Fruit fly (Drosophila melanogaster) whole organism, embryonic: ENCODE data around the gene Mst36Fb.
A peak's percentile ranks its signal among the peaks of the same experiment; 100 is the strongest.

Experiments
- Adf1 ChIP-seq: fragments of 200-800 bp; sonication (Bioruptor generic); IDR thresholded peaks from 2 replicates; pipeline ENCODE4 v1.3.6; 2022; ENCODE audit warnings: missing biosample characterization, missing genetic modification characterization
- CG10543 ChIP-seq: fragments of 200-800 bp; sonication (Bioruptor generic); optimal IDR thresholded peaks from 3 replicates; lab custom pipeline; 2017; ENCODE audit warnings: missing biosample characterization, mild to moderate bottlenecking, missing genetic modification characterization, moderate library complexity
- CG10959 ChIP-seq: fragments of 200-800 bp; sonication (Bioruptor generic); IDR thresholded peaks from 2 replicates; pipeline ENCODE4 v1.3.6; 2022; ENCODE audit warnings: missing biosample characterization, missing genetic modification characterization
- CG1233 ChIP-seq: fragments of 200-800 bp; sonication (Bioruptor generic); optimal IDR thresholded peaks from 4 replicates; lab custom pipeline; 2018; ENCODE audit warnings: missing biosample characterization, mild to moderate bottlenecking, missing genetic modification characterization
- CG12942 ChIP-seq: fragments of 200-800 bp; sonication (Bioruptor generic); optimal IDR thresholded peaks from 3 replicates; lab custom pipeline; 2016; ENCODE audit warnings: missing biosample characterization, missing genetic modification characterization
- CG13296 ChIP-seq: fragments of 200-800 bp; sonication (Bioruptor generic); optimal IDR thresholded peaks from 3 replicates; lab custom pipeline; 2018; ENCODE audit warnings: missing biosample characterization, mild to moderate bottlenecking, missing genetic modification characterization
- CG13424 ChIP-seq: fragments of 200-800 bp; sonication (Bioruptor generic); optimal IDR thresholded peaks from 2 replicates; lab custom pipeline; 2019; ENCODE audit warnings: missing biosample characterization, mild to moderate bottlenecking, missing genetic modification characterization, moderate library complexity
- CG1529 ChIP-seq: fragments of 200-800 bp; sonication (Bioruptor generic); optimal IDR thresholded peaks from 3 replicates; lab custom pipeline; 2018; ENCODE audit warnings: missing biosample characterization, missing genetic modification characterization
- CG1602 ChIP-seq: fragments of 200-800 bp; sonication (Bioruptor generic); optimal IDR thresholded peaks from 3 replicates; lab custom pipeline; 2016; ENCODE audit warnings: missing biosample characterization, missing genetic modification characterization
- CG17385 ChIP-seq: fragments of 200-800 bp; sonication (Bioruptor generic); optimal IDR thresholded peaks from 3 replicates; lab custom pipeline; 2018; ENCODE audit warnings: missing biosample characterization, mild to moderate bottlenecking, missing genetic modification characterization
- CG17912 ChIP-seq: fragments of 200-800 bp; sonication (Bioruptor generic); optimal IDR thresholded peaks from 2 replicates; lab custom pipeline; 2018; ENCODE audit warnings: missing biosample characterization, mild to moderate bottlenecking, missing genetic modification characterization
- CG18262 ChIP-seq: fragments of 200-800 bp; optimal IDR thresholded peaks from 3 replicates; lab custom pipeline; 2019; ENCODE audit warnings: missing biosample characterization, mild to moderate bottlenecking, missing genetic modification characterization, moderate library complexity
- CG18599 ChIP-seq: fragments of 200-800 bp; sonication (Bioruptor generic); optimal IDR thresholded peaks from 3 replicates; lab custom pipeline; 2017; ENCODE audit warnings: missing biosample characterization, missing genetic modification characterization, mild to moderate bottlenecking, moderate library complexity, missing genetic modification reagents
- CG18764 ChIP-seq: fragments of 200-800 bp; sonication (Bioruptor generic); optimal IDR thresholded peaks from 3 replicates; lab custom pipeline; 2016; ENCODE audit warnings: missing biosample characterization, missing genetic modification characterization
- CG2875 ChIP-seq: fragments of 200-800 bp; sonication (Bioruptor generic); optimal IDR thresholded peaks from 2 replicates; lab custom pipeline; 2017; ENCODE audit warnings: missing biosample characterization, mild to moderate bottlenecking, missing genetic modification characterization, missing genetic modification reagents
- CG34422 ChIP-seq: fragments of 200-800 bp; sonication (Bioruptor generic); IDR thresholded peaks from 3 replicates; pipeline ENCODE4 v1.3.6; 2022; ENCODE audit warnings: missing biosample characterization, missing genetic modification characterization
- CG3995 ChIP-seq: fragments of 200-800 bp; sonication (Bioruptor generic); optimal IDR thresholded peaks from 3 replicates; lab custom pipeline; 2016; ENCODE audit warnings: missing biosample characterization, missing genetic modification characterization
- CG4820 ChIP-seq: fragments of 200-800 bp; sonication (Bioruptor generic); optimal IDR thresholded peaks from 3 replicates; lab custom pipeline; 2016; ENCODE audit warnings: missing biosample characterization, missing genetic modification characterization
- CG6254 ChIP-seq: fragments of 200-800 bp; sonication (Bioruptor generic); optimal IDR thresholded peaks from 3 replicates; lab custom pipeline; 2017; ENCODE audit warnings: mild to moderate bottlenecking, missing biosample characterization, missing genetic modification reagents, missing genetic modification characterization
- CG8359 ChIP-seq: fragments of 200-800 bp; sonication (Bioruptor generic); optimal IDR thresholded peaks from 2 replicates; lab custom pipeline; 2017; ENCODE audit warnings: missing biosample characterization, mild to moderate bottlenecking, missing genetic modification characterization, borderline replicate concordance
- CG8388 ChIP-seq: fragments of 200-800 bp; sonication (Bioruptor generic); optimal IDR thresholded peaks from 2 replicates; lab custom pipeline; 2019; ENCODE audit warnings: missing biosample characterization, mild to moderate bottlenecking, missing genetic modification characterization, moderate library complexity
- CG9727 ChIP-seq: fragments of 200-800 bp; sonication (Bioruptor generic); optimal IDR thresholded peaks from 3 replicates; lab custom pipeline; 2017; ENCODE audit warnings: missing biosample characterization, mild to moderate bottlenecking, missing genetic modification characterization
- CG9932 ChIP-seq: fragments of 200-800 bp; sonication (Bioruptor generic); IDR thresholded peaks from 2 replicates; pipeline ENCODE4 v1.3.6; 2022; ENCODE audit warnings: missing biosample characterization, missing genetic modification characterization
- CTCF ChIP-seq: fragments of 200-800 bp; sonication (Bioruptor generic); optimal IDR thresholded peaks from 2 replicates; lab custom pipeline; 2017; ENCODE audit warnings: missing biosample characterization, mild to moderate bottlenecking, missing genetic modification characterization, moderate library complexity
- Dll ChIP-seq: fragments of 200-800 bp; sonication (Bioruptor generic); IDR thresholded peaks from 4 replicates; pipeline ENCODE4 v1.3.6; 2022; ENCODE audit warnings: missing biosample characterization, missing genetic modification characterization; ENCODE audit not compliant: partially characterized antibody
- ERR ChIP-seq: fragments of 200-800 bp; sonication (Bioruptor generic); optimal IDR thresholded peaks from 2 replicates; lab custom pipeline; 2016; ENCODE audit warnings: missing biosample characterization, missing genetic modification characterization
- Gsc ChIP-seq: fragments of 200-800 bp; sonication (Bioruptor generic); IDR thresholded peaks from 2 replicates; pipeline ENCODE4 v1.3.6; 2022; ENCODE audit warnings: missing biosample characterization, missing genetic modification characterization
- MESR4 ChIP-seq: fragments of 200-800 bp; sonication (Bioruptor generic); optimal IDR thresholded peaks from 2 replicates; lab custom pipeline; 2018; ENCODE audit warnings: missing biosample characterization, mild to moderate bottlenecking, missing genetic modification characterization, moderate library complexity
- Med ChIP-seq: fragments of 200-800 bp; sonication (Bioruptor generic); peaks from one replicate; lab custom pipeline; 2016; ENCODE audit warnings: missing biosample characterization, missing genetic modification characterization, mild to moderate bottlenecking, inconsistent platforms, moderate library complexity
- Meics ChIP-seq: fragments of 200-800 bp; sonication (Bioruptor generic); optimal IDR thresholded peaks from 2 replicates; lab custom pipeline; 2017; ENCODE audit warnings: missing biosample characterization, mild to moderate bottlenecking, missing genetic modification characterization
- Mrtf ChIP-seq: fragments of 200-800 bp; sonication (Bioruptor generic); IDR thresholded peaks from 3 replicates; pipeline ENCODE4 v1.3.6; 2022; ENCODE audit warnings: missing biosample characterization, missing genetic modification characterization
- Rx ChIP-seq: fragments of 200-800 bp; sonication (Bioruptor generic); IDR thresholded peaks from 2 replicates; pipeline ENCODE4 v1.3.6; 2022; ENCODE audit warnings: missing biosample characterization, missing genetic modification characterization
- Trl ChIP-seq, 3 experiments: fragments of >200 bp in 2 of 3; fragments of 200-800 bp in 1 of 3; sonication (Bioruptor generic) in 1 of 3; optimal IDR thresholded peaks; 2 replicates in 1 of 3; 3 replicates in 2 of 3; lab custom pipeline; 2016 to 2017; ENCODE audit warnings: missing biosample characterization in 1 of 3, missing genetic modification characterization in 1 of 3
- bowl ChIP-seq: fragments of 200-800 bp; sonication (Bioruptor generic); IDR thresholded peaks from 2 replicates; pipeline ENCODE4 v1.3.6; 2022; ENCODE audit warnings: missing biosample characterization, missing genetic modification characterization
- caup ChIP-seq: fragments of 200-800 bp; sonication (Bioruptor generic); optimal IDR thresholded peaks from 3 replicates; lab custom pipeline; 2017; ENCODE audit warnings: missing biosample characterization, mild to moderate bottlenecking, missing genetic modification characterization, moderate library complexity; ENCODE audit not compliant: severe bottlenecking
- cg ChIP-seq: fragments of 200-800 bp; sonication (Bioruptor generic); optimal IDR thresholded peaks from 3 replicates; lab custom pipeline; 2019; ENCODE audit warnings: missing biosample characterization, mild to moderate bottlenecking, missing genetic modification characterization, moderate library complexity
- chinmo ChIP-seq: fragments of 200-800 bp; sonication (Bioruptor generic); IDR thresholded peaks from 4 replicates; pipeline ENCODE4 v1.3.6; 2022; ENCODE audit warnings: missing biosample characterization, missing genetic modification characterization; ENCODE audit not compliant: partially characterized antibody
- chn ChIP-seq: fragments of 200-800 bp; sonication (Bioruptor generic); optimal IDR thresholded peaks from 2 replicates; lab custom pipeline; 2016; ENCODE audit warnings: missing biosample characterization, missing genetic modification characterization
- dysf ChIP-seq: fragments of 200-800 bp; sonication (Bioruptor generic); IDR thresholded peaks from 3 replicates; pipeline ENCODE4 v1.3.6; 2022; ENCODE audit warnings: missing biosample characterization, missing genetic modification characterization
- ftz-f1 ChIP-seq: fragments of 200-800 bp; sonication (Bioruptor generic); optimal IDR thresholded peaks from 2 replicates; lab custom pipeline; 2016; ENCODE audit warnings: missing biosample characterization, missing genetic modification characterization
- gce ChIP-seq: fragments of 200-800 bp; sonication (Bioruptor generic); IDR thresholded peaks from 3 replicates; pipeline ENCODE4 v1.3.6; 2022; ENCODE audit warnings: missing biosample characterization, missing genetic modification characterization
- gcm2 ChIP-seq: fragments of 200-800 bp; sonication (Bioruptor generic); optimal IDR thresholded peaks from 2 replicates; lab custom pipeline; 2016; ENCODE audit warnings: missing biosample characterization, missing genetic modification characterization
- her ChIP-seq: fragments of 200-800 bp; sonication (Bioruptor generic); optimal IDR thresholded peaks from 2 replicates; lab custom pipeline; 2016; ENCODE audit warnings: missing biosample characterization, missing genetic modification characterization
- kah ChIP-seq: fragments of 200-800 bp; sonication (Bioruptor generic); optimal IDR thresholded peaks from 2 replicates; lab custom pipeline; 2018; ENCODE audit warnings: missing biosample characterization, mild to moderate bottlenecking, missing genetic modification characterization
- lola ChIP-seq, 3 experiments: fragments of >200 bp in 2 of 3; fragments of 200-800 bp in 1 of 3; sonication (Bioruptor generic) in 1 of 3; optimal IDR thresholded peaks; 2 replicates each; lab custom pipeline; 2017 to 2019; ENCODE audit warnings: missing biosample characterization in 3 of 3, missing genetic modification characterization in 3 of 3, mild to moderate bottlenecking in 1 of 3, moderate library complexity in 1 of 3
- mam ChIP-seq: fragments of 200-800 bp; sonication (Bioruptor generic); optimal IDR thresholded peaks from 3 replicates; lab custom pipeline; 2016; ENCODE audit warnings: missing biosample characterization, missing genetic modification characterization
- oc ChIP-seq: fragments of 200-800 bp; sonication (Bioruptor generic); optimal IDR thresholded peaks from 2 replicates; lab custom pipeline; 2018; ENCODE audit warnings: missing biosample characterization, mild to moderate bottlenecking, missing genetic modification characterization, moderate library complexity
- org-1 ChIP-seq: fragments of 200-800 bp; sonication (Bioruptor generic); optimal IDR thresholded peaks from 2 replicates; lab custom pipeline; 2017; ENCODE audit warnings: missing biosample characterization, missing genetic modification characterization
- run ChIP-seq: fragments of 200-800 bp; sonication (Bioruptor generic); optimal IDR thresholded peaks from 3 replicates; lab custom pipeline; 2018; ENCODE audit warnings: missing biosample characterization, mild to moderate bottlenecking, missing genetic modification characterization
- sd ChIP-seq: fragments of 200-800 bp; sonication (Bioruptor generic); optimal IDR thresholded peaks from 3 replicates; lab custom pipeline; 2018; ENCODE audit warnings: missing biosample characterization, mild to moderate bottlenecking, missing genetic modification characterization, moderate library complexity
- tap ChIP-seq: fragments of 200-800 bp; optimal IDR thresholded peaks from 3 replicates; lab custom pipeline; 2019; ENCODE audit warnings: missing biosample characterization, mild to moderate bottlenecking, missing genetic modification characterization, moderate library complexity
- twi ChIP-seq: fragments of 200-800 bp; optimal IDR thresholded peaks from 2 replicates; lab custom pipeline; 2019; ENCODE audit warnings: missing biosample characterization, mild to moderate bottlenecking, missing genetic modification characterization, moderate library complexity

Gene Mst36Fb

DNA sequence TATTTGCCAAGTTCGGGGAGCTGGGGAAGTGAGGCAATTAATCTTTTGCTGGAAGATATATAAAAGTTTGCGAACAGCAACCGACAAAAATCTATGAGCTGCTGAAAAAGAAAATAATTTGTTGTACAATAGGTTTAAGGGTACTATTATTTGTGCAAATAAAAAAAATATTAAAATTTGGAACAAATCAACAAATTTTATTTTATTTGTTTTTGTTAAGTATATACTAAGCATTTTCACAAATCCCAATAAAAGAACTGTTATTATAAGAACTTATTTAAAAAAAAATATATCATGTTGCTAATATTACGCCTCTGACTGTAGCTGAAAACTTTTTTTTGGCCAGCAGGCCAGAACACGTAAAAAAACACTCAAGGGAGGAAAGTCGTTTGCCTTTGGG is 16.8 kb downstream of the Mst36Fb start (continued):
- TF ChIP-seq ftz-f1 (GFP tag; lab: Kevin White, UChicago) (no peak), mam (GFP tag; lab: Kevin White, UChicago) (no peak), chn (GFP tag; lab: Kevin White, UChicago) (no peak), CG13424 (tag; lab: Kevin White, UChicago) (peak; percentile 13), CG12942 (GFP tag; lab: Kevin White, UChicago) (no peak), Trl (optimal IDR thresholded peaks at IDR 0.05; lab: Kevin White, UChicago) (no peak), Trl (GFP tag; optimal IDR thresholded peaks at IDR 0.05; lab: Kevin White, UChicago) (no peak), CG2875 (GFP tag; lab: Kevin White, UChicago) (no peak), CG6254 (no peak), dysf (GFP tag; lab: Robert Waterston, UW) (no peak), Adf1 (GFP tag; lab: Robert Waterston, UW) (no peak), sd (tag; lab: Kevin White, UChicago) (no peak), caup (peak; percentile 18), CG1529 (no peak), CG4820 (no peak), CG18262 (tag; lab: Kevin White, UChicago) (peak; percentile 26), Meics (GFP tag; lab: Kevin White, UChicago) (peak; percentile 67), CTCF (no peak), CG18764 (GFP tag; lab: Kevin White, UChicago) (no peak), oc (tag; lab: Kevin White, UChicago) (no peak), gcm2 (no peak), bowl (GFP tag; lab: Robert Waterston, UW) (no peak), gce (GFP tag; lab: Robert Waterston, UW) (no peak), CG8388 (GFP tag; lab: Kevin White, UChicago) (no peak), chinmo (no peak), CG13296 (peak; percentile 31), CG1602 (GFP tag; lab: Kevin White, UChicago) (no peak), Mrtf (GFP tag; lab: Robert Waterston, UW) (no peak), kah (GFP tag; lab: Kevin White, UChicago) (no peak), ERR (GFP tag; lab: Kevin White, UChicago) (no peak), CG18599 (peak; percentile 66), CG8359 (GFP tag; lab: Kevin White, UChicago) (no peak), Med (peak; percentile 28), run (tag; lab: Kevin White, UChicago) (no peak), CG1233 (GFP tag; lab: Kevin White, UChicago) (no peak), CG17385 (GFP tag; lab: Kevin White, UChicago) (no peak), CG9727 (peak; percentile 39), her (GFP tag; lab: Kevin White, UChicago) (no peak), Rx (GFP tag; lab: Robert Waterston, UW) (no peak), org-1 (GFP tag; lab: Kevin White, UChicago) (no peak), Gsc (GFP tag; lab: Robert Waterston, UW) (no peak), tap (tag; lab: Kevin White, UChicago) (no peak), CG17912 (GFP tag; lab: Kevin White, UChicago) (no peak), CG10959 (GFP tag; lab: Robert Waterston, UW) (no peak), CG34422 (GFP tag; lab: Robert Waterston, UW) (no peak), CG10543 (no peak), twi (tag; lab: Kevin White, UChicago) (no peak), CG9932 (GFP tag; lab: Robert Waterston, UW) (no peak), CG3995 (GFP tag; lab: Kevin White, UChicago) (no peak), Dll (no peak), lola (GFP tag; optimal IDR thresholded peaks at IDR 0.05; lab: Kevin White, UChicago) (no peak), MESR4 (no peak), cg (GFP tag; lab: Kevin White, UChicago) (no peak)
